Worm (Caenorhabditis elegans): Measurements from ENCODE around the gene mct-5.

mct-5 gene

ce11 chrII:7104794-7105613 is 6.6 kb upstream of the mct-5 start, which contains the start of the genes farl-11 and rpl-33:
farl-11 (minus strand) TSS chrII:7105035.
rpl-33 (plus strand) TSS chrII:7105563.
- TF ChIP-seq ztf-23 (GFP tag; IDR thresholded peaks at IDR 0.05) (peak; percentile 57; the same call in 1 of the 2 replicates), T22C8.4 (GFP tag; IDR thresholded peaks at IDR 0.05) (no peak), flt-1 (GFP tag; IDR thresholded peaks at IDR 0.05) (0 out of 2 replicates have a peak, but pooled peaks have one; percentile 32)

ce11 chrII:7103111-7103510 is 4.7 kb upstream of the mct-5 start:
- TF ChIP-seq cog-1 (tag; optimal IDR thresholded peaks at IDR 0.05) (no peak), T22C8.4 (GFP tag; IDR thresholded peaks at IDR 0.05) (no peak), ztf-23 (GFP tag; IDR thresholded peaks at IDR 0.05) (no peak), tab-1 (GFP tag; IDR thresholded peaks at IDR 0.05) (no peak), ztf-29 (GFP tag; IDR thresholded peaks at IDR 0.05) (no peak), klf-2 (GFP tag; conservative IDR thresholded peaks at IDR 0.05) (no peak), med-1 (GFP tag; optimal IDR thresholded peaks at IDR 0.05; ENCODE audit: insufficient read depth) (no peak), ref-1 (GFP tag; conservative IDR thresholded peaks at IDR 0.05) (no peak), flt-1 (GFP tag; IDR thresholded peaks at IDR 0.05) (no peak)

DNA sequence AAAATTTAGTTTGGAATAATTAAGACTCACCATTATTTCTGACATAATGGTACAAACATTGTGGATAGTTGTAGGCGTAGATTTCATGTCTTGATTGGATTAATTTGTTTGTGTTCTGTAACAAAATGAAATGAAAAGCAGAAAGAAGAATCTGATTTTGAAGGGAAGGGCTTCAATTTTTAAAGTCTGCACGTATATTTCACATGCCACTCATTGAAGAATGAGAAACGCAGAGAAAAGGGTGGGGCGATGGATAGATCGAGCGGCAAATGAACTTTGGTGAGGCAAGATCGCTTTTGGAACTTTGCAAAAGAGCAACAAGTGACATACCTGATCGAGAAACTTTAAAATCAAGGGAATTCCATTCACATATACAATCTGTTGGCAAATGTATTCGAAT is 3.9 kb upstream of the mct-5 start:
- TF ChIP-seq cog-1 (tag; optimal IDR thresholded peaks at IDR 0.05) (no peak), T22C8.4 (GFP tag; IDR thresholded peaks at IDR 0.05) (no peak), med-1 (GFP tag; optimal IDR thresholded peaks at IDR 0.05; ENCODE audit: insufficient read depth) (no peak), ztf-29 (GFP tag; IDR thresholded peaks at IDR 0.05) (no peak), ztf-23 (GFP tag; IDR thresholded peaks at IDR 0.05) (no peak), flt-1 (GFP tag; IDR thresholded peaks at IDR 0.05) (no peak), ref-1 (GFP tag; conservative IDR thresholded peaks at IDR 0.05) (no peak), klf-2 (GFP tag; conservative IDR thresholded peaks at IDR 0.05) (no peak), tab-1 (GFP tag; IDR thresholded peaks at IDR 0.05) (no peak)

DNA sequence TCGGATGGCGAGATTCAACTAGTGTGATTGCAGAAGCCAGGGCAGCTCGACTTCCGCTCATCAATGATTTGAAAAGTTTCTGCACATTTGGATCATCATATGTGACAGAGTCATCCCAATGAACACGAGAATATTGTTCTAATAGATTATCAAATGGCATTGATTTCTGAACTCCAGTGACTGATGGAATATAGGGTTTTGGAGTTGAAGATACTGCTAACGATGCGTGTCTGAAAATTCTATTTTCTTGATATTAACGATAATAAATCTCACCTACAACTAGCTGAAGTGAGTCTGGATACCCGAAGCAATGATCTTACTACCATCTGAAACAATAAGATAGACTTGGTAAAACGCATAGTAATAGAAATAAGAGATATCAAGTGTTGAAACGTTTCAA is 2.4 kb upstream of the mct-5 start, which contains the start of gene mmaa-1:
Gene mmaa-1, minus strand, starts transcription at position 328 of the 400 bp plus-strand sequence.
- TF ChIP-seq cog-1 (tag; optimal IDR thresholded peaks at IDR 0.05), result no peak
- no peak for TF ChIP-seq ztf-29 (GFP tag; IDR thresholded peaks at IDR 0.05)
- no peak for TF ChIP-seq flt-1 (GFP tag; IDR thresholded peaks at IDR 0.05)
- TF ChIP-seq tab-1 (GFP tag; IDR thresholded peaks at IDR 0.05), result no peak
- TF ChIP-seq T22C8.4 (GFP tag; IDR thresholded peaks at IDR 0.05), result no peak

DNA sequence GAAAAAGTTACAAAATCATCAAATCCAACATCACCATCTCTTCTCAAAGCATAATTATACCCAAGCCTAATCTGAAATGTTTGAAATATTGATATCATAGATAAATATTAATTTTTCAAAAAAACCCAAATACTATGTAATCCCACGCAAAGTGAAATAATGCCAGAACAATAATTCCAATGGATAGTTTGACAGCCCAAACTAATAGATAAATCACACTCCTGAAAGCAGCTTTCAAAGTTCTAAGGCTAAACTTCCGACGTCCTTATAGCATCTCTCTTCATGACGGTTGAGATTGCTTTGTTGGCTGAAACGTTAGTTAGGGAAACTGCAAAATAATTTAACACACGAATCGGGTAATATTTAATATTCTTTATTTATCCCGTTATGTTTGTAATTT is 838 bp upstream of the mct-5 start:
- TF ChIP-seq flt-1 (GFP tag; IDR thresholded peaks at IDR 0.05), result no peak
- TF ChIP-seq T22C8.4 (GFP tag; IDR thresholded peaks at IDR 0.05), result no peak
- no peak for TF ChIP-seq ref-1 (GFP tag; conservative IDR thresholded peaks at IDR 0.05)
- no peak for TF ChIP-seq ztf-29 (GFP tag; IDR thresholded peaks at IDR 0.05)
- TF ChIP-seq tab-1 (GFP tag; IDR thresholded peaks at IDR 0.05), result no peak
- no peak for TF ChIP-seq cog-1 (tag; optimal IDR thresholded peaks at IDR 0.05)
- TF ChIP-seq ztf-23 (GFP tag; IDR thresholded peaks at IDR 0.05), result no peak
- no peak for TF ChIP-seq med-1 (GFP tag; optimal IDR thresholded peaks at IDR 0.05; ENCODE audit: insufficient read depth)
- no peak for TF ChIP-seq klf-2 (GFP tag; conservative IDR thresholded peaks at IDR 0.05)

DNA sequence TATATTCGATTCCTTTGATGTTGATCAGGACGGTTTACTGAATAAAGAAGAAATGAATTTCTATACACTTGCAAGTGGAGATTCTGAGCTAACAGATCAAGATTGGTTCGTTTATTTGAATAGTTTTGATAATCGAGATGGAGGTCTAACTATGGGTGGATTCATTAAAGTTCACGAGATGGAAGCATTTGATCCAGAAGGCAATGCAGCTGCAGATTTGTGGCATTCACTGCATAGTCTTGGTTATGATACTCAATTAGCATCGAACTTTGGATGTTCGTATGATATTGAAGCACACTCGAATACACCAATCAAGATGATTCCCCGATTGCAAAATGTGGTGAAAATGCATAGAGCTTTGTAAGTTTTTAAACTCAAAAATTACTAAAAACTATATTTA is 2.4 kb downstream of the mct-5 start:
- no peak for TF ChIP-seq ztf-29 (GFP tag; IDR thresholded peaks at IDR 0.05)
- no peak for TF ChIP-seq cog-1 (tag; optimal IDR thresholded peaks at IDR 0.05)
- TF ChIP-seq tab-1 (GFP tag; IDR thresholded peaks at IDR 0.05), result no peak
- no peak for TF ChIP-seq med-1 (GFP tag; optimal IDR thresholded peaks at IDR 0.05; ENCODE audit: insufficient read depth)
- no peak for TF ChIP-seq klf-2 (GFP tag; conservative IDR thresholded peaks at IDR 0.05)
- no peak for TF ChIP-seq ztf-23 (GFP tag; IDR thresholded peaks at IDR 0.05)

- 0 out of 2 replicates have a peak, but pooled peaks have one; percentile 40 for TF ChIP-seq flt-1 (GFP tag; IDR thresholded peaks at IDR 0.05)
- no peak for TF ChIP-seq ztf-29 (GFP tag; IDR thresholded peaks at IDR 0.05)
Observed at ce11 chrII:7093339-7093821, 5.0 kb downstream of the mct-5 start, which contains the start of gene T02G5.3. T02G5.3 (plus strand) TSS chrII:7093389.

- TF ChIP-seq med-1 (GFP tag; optimal IDR thresholded peaks at IDR 0.05; ENCODE audit: insufficient read depth) (no peak), T22C8.4 (GFP tag; IDR thresholded peaks at IDR 0.05) (no peak), ztf-29 (GFP tag; IDR thresholded peaks at IDR 0.05) (no peak), flt-1 (GFP tag; IDR thresholded peaks at IDR 0.05) (no peak), tab-1 (GFP tag; IDR thresholded peaks at IDR 0.05) (no peak), ztf-23 (GFP tag; IDR thresholded peaks at IDR 0.05) (no peak), cog-1 (tag; optimal IDR thresholded peaks at IDR 0.05) (no peak), klf-2 (GFP tag; conservative IDR thresholded peaks at IDR 0.05) (no peak), ref-1 (GFP tag; conservative IDR thresholded peaks at IDR 0.05) (no peak)
Observed at ce11 chrII:7090852-7091251, 7.5 kb downstream of the mct-5 start.

ce11 chrII:7090085-7090484 is 8.3 kb downstream of the mct-5 start:
- TF ChIP-seq klf-2 (GFP tag; conservative IDR thresholded peaks at IDR 0.05) (no peak), med-1 (GFP tag; optimal IDR thresholded peaks at IDR 0.05; ENCODE audit: insufficient read depth) (no peak), ztf-23 (GFP tag; IDR thresholded peaks at IDR 0.05) (no peak), T22C8.4 (GFP tag; IDR thresholded peaks at IDR 0.05) (no peak), cog-1 (tag; optimal IDR thresholded peaks at IDR 0.05) (no peak), tab-1 (GFP tag; IDR thresholded peaks at IDR 0.05) (no peak), ztf-29 (GFP tag; IDR thresholded peaks at IDR 0.05) (no peak), flt-1 (GFP tag; IDR thresholded peaks at IDR 0.05) (no peak)

DNA sequence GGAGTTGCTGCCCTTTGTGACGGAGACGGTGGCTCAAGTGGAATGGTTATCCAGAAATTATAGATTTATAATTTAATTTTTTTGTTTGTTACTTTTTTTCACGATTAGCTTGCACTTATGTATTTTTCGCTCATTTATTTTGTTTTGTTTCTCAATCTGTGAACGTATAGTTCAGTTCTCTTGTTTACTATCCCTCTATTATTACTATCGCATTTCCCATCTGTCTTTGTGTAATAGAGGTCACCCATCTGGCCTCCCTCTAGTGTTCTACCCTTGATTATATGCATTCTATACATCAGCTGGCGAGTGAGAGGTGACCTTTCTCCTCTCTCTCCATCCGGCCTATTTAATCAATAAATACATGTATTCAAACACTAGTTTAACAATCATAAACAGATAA is 14.4 kb downstream of the mct-5 start, which contains the start of the genes T02G5.14 and T02G5.15:
Gene T02G5.14, plus strand, starts transcription at position 301 of the 400 bp plus-strand sequence.
Gene T02G5.15, plus strand, starts transcription at position 301 of the 400 bp plus-strand sequence.
- TF ChIP-seq T22C8.4 (GFP tag; IDR thresholded peaks at IDR 0.05), result peak; percentile 58

Measured in whole organism, midembryonic.